Fruit fly (Drosophila melanogaster): ENCODE measurements around the gene Meltrin.

- no peak for TF ChIP-seq Hr83 (GFP tag; optimal IDR thresholded peaks at IDR 0.05; ENCODE audit: poor library complexity, severe bottlenecking)
- no peak for TF ChIP-seq Myc (optimal IDR thresholded peaks at IDR 0.05)
- no peak for TF ChIP-seq Mio (GFP tag; optimal IDR thresholded peaks at IDR 0.05)
- no peak for TF ChIP-seq foxo (GFP tag; optimal IDR thresholded peaks at IDR 0.05)
Observed at dm6 chr3R:14662989-14663500, 34.0 kb downstream of the Meltrin start, which contains the start of the genes Rad17 and BigH1.
